Fruit fly (Drosophila melanogaster) whole organism: ENCODE data around the gene Mct1.
A peak's percentile ranks its signal among the peaks of the same experiment; 100 is the strongest.

Experiments used
- CG8478 ChIP-seq: fragments of >200 bp; optimal IDR thresholded peaks from 2 replicates; lab custom pipeline; 2018; ENCODE audit warnings: inconsistent platforms
- Dll ChIP-seq: fragments of >200 bp; optimal IDR thresholded peaks from 2 replicates; lab custom pipeline; 2017
- EcR ChIP-seq, 2 experiments: fragments of >200 bp; optimal IDR thresholded peaks; 2 replicates each; lab custom pipeline; 2017; ENCODE audit warnings: missing biosample characterization in 2 of 2, missing genetic modification characterization in 2 of 2, missing genetic modification reagents in 2 of 2
- pan ChIP-seq: fragments of >200 bp; optimal IDR thresholded peaks from 2 replicates; lab custom pipeline; 2017
- psq ChIP-seq: fragments of >200 bp; optimal IDR thresholded peaks from 2 replicates; lab custom pipeline; 2017
- usp ChIP-seq: fragments of >200 bp; optimal IDR thresholded peaks from 2 replicates; lab custom pipeline; 2017; ENCODE audit warnings: missing biosample characterization, missing genetic modification characterization, mixed read lengths

Gene Mct1

DNA sequence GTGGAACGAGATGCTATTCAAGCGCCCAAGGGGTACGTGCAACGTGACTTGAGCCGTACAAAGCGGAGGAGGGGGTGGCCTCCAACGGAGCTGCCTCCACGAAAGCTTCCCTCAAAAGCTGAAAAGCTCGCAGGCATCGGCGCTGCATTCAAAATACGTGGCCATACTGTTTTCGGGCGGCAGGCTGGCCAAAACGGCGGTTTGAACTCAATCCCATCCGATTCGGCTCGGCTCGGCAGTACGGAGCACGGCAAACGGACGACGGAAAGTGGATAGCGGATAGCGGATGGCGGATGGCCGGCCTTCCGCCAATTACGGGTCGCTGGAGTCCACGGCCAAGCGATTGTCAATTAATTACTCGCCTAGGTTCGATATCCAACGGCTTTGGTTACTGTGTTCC, at the start of gene Mct1:
Mct1 (plus strand) TSS at position 301 of the 400 bp plus-strand sequence.
- TF ChIP-seq Dll: no peak
- TF ChIP-seq psq (lab: Kevin White, UChicago): no peak
- TF ChIP-seq EcR (GFP tag; optimal IDR thresholded peaks at IDR 0.05; lab: Kevin White, UChicago): no peak
- TF ChIP-seq CG8478 (lab: Kevin White, UChicago): no peak

DNA sequence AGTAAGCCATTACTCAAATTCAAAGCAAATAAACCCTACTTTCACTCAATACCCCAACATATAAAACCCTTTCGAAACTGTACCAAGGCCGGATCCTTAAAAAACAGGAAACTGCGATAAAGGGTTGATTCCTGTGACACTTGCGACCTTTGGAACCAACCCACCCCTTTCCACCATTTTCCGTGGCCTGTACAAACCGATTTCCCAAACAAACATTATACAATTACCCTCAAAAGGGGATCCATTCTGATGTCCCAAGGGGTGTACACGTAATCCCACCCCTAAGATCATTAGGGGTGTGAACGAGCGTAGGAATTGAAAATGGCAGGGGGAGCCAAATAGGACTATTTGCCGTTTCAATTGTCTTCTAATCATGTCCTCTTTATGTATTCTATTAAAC, 49.4 kb upstream of the Mct1 start:
- TF ChIP-seq pan (no peak), Dll (no peak), CG8478 (lab: Kevin White, UChicago) (no peak), EcR (GFP tag; optimal IDR thresholded peaks at IDR 0.05; lab: Kevin White, UChicago) (no peak), psq (lab: Kevin White, UChicago) (no peak)

DNA sequence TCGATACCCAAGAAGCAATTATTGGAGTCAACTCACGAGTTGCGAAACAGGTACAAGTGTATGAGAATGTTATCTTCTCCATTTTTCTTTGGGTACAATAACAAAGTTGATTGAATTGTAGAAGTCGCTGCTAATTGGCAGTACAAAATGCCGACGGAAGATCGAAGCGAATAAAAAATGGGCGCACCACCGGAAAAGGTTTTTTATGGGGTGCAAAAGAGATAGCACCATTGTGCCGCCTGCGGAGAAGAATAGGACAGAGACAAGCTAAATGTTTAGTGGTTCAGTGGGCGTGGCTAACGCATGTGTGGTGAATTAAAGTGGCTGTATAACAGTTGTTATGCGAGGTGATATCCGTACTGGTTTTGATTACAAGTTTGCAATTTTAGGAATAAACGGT, 48.5 kb upstream of the Mct1 start:
- TF ChIP-seq EcR (GFP tag; optimal IDR thresholded peaks at IDR 0.05; lab: Kevin White, UChicago) (no peak), CG8478 (lab: Kevin White, UChicago) (peak; percentile 39)

DNA sequence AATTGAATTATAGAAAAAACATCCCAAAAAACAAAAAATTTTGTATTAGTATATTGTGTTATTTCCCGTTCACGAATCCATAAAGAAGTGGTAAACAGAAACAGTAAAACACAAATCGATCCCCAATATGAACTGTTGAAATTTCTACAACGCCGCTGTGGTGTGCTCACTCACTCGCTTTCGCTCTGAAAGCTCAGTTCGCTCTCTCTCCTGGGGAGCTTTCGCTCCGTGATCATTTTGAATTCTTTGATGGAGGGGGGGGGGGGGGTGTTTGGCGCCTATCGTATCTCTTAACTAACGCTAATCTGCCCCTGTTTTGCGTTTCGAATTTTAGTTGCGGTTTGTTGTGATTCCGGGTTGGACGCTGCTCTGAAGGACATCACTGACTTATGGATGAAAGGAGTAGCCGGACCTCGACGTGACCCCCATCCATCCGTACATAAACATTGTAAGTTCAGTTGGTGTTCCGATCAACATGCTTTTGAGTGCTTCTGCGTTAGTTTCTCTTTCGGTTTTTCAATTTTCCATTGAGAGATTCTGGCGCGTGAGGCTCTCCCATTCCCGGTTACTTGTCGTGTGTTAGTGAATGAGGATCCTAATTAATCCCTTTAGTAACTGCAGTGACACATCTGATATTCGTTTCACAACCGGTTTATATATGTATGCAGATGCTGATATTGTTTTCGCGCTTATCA, 47.7 kb upstream of the Mct1 start, which contains the start of gene D2hgdh:
D2hgdh (plus strand) TSS at position 331 of the 695 bp plus-strand sequence.
- TF ChIP-seq psq (lab: Kevin White, UChicago) (no peak), Dll (peak; percentile 64)

DNA sequence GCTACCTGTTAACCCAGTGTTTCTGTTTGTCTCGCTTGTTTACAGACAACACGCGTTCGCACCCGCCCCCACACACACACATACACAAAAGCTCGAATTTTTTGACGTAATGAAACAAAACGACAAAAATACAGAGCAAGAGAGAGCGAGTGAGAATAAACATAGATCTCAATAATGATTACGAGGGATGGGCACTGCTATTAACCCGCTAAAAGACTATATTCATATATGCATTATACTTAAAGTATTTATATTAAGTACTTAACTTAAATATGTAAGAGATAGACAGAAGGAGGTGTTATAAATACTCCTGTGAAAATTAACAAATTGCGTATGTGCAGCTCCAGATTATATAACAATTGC, 47.2 kb upstream of the Mct1 start:
- TF ChIP-seq usp (GFP tag; lab: Kevin White, UChicago): no peak
- TF ChIP-seq pan: no peak
- no peak for TF ChIP-seq psq (lab: Kevin White, UChicago)
- no peak for TF ChIP-seq EcR (GFP tag; optimal IDR thresholded peaks at IDR 0.05; lab: Kevin White, UChicago)
- no peak for TF ChIP-seq Dll
- TF ChIP-seq CG8478 (lab: Kevin White, UChicago): no peak

DNA sequence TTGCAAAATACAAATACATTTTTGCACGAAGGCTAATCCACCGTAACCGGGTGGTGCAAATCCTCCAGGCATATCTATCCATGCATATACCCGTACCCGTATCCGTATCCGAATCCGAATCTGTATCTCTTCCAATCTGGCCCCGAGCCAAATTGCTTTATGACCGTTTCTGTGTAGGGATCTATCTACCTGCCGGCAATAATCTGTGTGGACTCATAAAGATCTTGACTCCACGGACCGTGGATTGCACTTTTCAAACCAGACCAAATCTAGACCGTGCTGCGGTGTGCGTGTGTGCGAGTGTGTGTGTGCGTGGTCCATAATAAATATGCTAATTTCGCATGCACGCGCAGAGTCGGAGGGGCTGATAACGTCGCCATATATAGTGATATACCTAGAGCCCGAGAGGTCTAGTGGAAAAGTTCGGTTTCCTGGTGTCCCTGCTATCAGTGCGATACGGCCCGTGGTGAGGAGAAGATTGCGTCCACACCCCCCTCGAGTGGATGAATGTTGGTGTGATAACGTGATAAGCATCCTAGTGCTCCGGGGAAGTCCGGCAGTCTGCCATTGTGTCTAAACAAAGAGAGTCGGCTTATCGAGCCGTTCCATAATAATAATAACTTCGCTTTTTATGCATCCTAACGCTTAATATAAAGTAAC, 46.6 kb upstream of the Mct1 start:
- TF ChIP-seq pan: no peak
- no peak for TF ChIP-seq usp (GFP tag; lab: Kevin White, UChicago)
- TF ChIP-seq Dll: no peak
- TF ChIP-seq CG8478 (lab: Kevin White, UChicago): no peak
- TF ChIP-seq psq (lab: Kevin White, UChicago): no peak
- TF ChIP-seq EcR (GFP tag; optimal IDR thresholded peaks at IDR 0.05; lab: Kevin White, UChicago): no peak

DNA sequence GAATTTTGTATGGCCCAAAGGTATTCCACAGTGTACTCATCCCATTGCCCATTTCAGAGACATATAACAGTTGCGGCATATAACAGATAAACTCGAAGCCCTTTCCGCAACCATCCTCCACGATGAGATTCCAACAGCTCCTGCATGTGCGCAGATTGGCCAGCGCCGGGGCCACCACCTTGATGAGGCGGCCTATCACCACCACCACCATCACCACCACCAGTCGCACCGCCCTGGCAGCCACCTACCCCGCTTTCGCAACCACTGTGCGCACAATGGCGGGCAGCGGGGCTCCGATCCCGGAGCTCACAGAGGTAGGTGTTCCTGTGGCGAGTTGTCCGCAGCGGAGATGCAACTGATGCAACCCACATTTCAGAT, 46.1 kb upstream of the Mct1 start:
- TF ChIP-seq usp (GFP tag; lab: Kevin White, UChicago): no peak
- no peak for TF ChIP-seq Dll
- no peak for TF ChIP-seq pan
- no peak for TF ChIP-seq EcR (GFP tag; optimal IDR thresholded peaks at IDR 0.05; lab: Kevin White, UChicago)
- TF ChIP-seq psq (lab: Kevin White, UChicago): no peak
- TF ChIP-seq CG8478 (lab: Kevin White, UChicago): no peak

DNA sequence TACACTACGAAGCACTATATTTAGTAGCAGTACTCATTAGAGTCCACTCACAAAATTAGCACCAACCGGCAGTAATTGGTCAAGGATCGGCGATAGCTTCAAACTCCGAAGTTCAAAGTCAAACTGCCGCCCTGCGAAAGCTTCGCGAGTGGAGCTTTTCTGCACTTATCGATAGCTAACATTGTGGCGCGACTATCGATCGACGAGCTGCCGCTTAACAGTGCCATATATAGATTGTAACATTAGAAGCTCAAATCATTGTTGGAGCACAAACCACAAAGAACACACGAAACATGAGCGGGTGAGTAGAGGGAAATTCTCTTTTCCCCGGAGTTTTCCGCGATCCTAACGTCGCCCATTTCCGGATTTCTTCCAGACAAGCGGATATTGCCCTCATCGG, 43.9 kb upstream of the Mct1 start, which contains the start of gene Pgd:
Pgd (plus strand) TSS at position 23 of the 400 bp plus-strand sequence.
- TF ChIP-seq EcR (GFP tag; optimal IDR thresholded peaks at IDR 0.05; lab: Kevin White, UChicago): no peak
- no peak for TF ChIP-seq Dll
- TF ChIP-seq CG8478 (lab: Kevin White, UChicago): no peak
- TF ChIP-seq pan: no peak
- TF ChIP-seq psq (lab: Kevin White, UChicago): no peak
- TF ChIP-seq usp (GFP tag; lab: Kevin White, UChicago): no peak

DNA sequence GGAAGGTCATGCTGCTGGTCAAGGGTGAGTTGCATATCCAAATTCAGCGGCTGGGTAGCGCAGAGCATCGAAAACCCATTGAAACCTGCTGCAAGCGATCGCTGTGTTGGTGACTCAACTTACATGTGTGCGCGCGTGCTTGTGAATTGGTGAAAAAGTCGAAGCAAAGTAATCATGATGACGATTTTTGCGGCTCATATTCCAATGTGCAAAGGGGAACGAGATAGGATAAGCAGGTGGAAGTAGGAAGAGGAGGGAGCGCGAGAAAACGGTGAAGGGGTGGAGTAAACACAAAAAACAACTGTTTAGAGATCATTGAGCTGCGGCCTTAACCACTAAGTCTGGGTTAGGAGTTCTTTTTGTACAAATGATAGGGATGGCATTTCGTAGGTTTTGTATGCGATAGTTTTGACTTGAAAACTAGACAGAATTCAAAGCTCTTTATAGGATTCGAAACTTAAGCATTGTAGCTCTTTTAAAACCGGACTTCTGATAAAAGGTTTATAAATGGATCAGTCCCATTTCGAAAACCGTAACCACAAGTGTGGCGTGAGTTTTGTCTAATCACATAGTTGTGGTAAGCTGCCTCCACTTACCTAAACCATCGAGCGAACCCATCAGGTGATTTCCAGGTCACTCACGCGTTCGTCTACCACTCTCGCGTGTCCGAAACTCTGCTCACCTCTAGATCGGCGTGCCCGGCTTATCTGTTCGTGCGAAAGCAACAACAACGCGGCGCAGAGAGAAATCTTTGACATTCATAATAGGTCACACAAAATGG, 43.1 kb upstream of the Mct1 start:
- TF ChIP-seq Dll: no peak
- TF ChIP-seq CG8478 (lab: Kevin White, UChicago): no peak

DNA sequence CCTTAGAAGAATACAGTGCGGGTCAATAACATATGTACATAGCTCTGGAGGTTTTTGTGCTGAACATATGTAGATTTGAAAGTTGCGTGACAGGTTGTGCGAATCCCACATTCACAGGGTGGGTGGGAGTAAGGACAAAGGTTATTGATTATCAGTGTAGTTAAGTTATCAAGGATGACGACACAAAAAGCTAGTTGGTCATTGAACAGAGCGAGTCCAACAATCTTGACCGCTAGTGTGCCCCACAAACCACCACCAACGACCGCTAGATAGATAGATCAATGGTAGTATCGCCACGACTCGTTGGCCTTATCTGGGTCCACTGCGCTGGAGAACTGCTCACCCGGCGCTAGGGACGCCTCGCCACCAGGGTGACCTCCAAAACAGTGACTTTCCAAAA, 42.4 kb upstream of the Mct1 start:
- no peak for TF ChIP-seq pan
- no peak for TF ChIP-seq EcR (GFP tag; optimal IDR thresholded peaks at IDR 0.05; lab: Kevin White, UChicago)
- no peak for TF ChIP-seq usp (GFP tag; lab: Kevin White, UChicago)
- no peak for TF ChIP-seq Dll
- TF ChIP-seq psq (lab: Kevin White, UChicago): no peak
- TF ChIP-seq CG8478 (lab: Kevin White, UChicago): no peak

DNA sequence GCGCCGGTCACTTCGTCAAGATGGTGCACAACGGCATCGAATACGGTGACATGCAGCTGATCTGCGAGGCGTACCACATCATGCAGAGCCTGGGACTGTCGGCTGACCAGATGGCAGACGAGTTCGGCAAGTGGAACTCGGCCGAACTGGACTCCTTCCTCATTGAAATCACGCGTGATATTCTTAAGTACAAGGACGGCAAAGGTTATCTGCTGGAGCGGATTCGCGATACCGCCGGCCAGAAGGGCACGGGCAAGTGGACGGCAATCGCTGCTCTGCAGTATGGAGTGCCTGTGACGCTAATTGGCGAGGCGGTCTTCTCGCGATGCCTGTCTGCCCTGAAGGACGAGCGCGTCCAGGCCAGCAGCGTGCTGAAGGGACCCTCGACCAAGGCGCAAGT, 41.5 kb upstream of the Mct1 start:
- TF ChIP-seq psq (lab: Kevin White, UChicago) (no peak), EcR (GFP tag; optimal IDR thresholded peaks at IDR 0.05; lab: Kevin White, UChicago) (no peak), usp (GFP tag; lab: Kevin White, UChicago) (no peak), Dll (no peak), pan (no peak), CG8478 (lab: Kevin White, UChicago) (no peak)

DNA sequence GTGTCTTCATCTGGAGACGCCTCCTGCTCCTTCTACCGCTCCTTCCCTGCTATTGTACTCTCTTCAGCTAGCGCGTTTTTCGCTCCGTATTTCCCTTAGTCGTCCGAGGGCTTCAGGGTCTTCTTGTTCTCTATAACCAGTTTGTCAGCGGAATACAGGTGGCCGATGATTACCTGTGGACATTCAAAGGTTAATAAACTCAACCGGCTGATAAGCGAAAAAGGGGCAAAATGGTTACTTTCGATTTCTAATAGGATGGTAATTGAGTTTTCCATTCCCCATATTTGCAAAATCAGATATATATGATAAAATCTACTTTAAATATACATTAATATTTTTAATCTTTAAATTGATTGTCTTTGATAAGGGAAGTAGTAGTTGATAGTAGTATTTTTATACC, 40.3 kb upstream of the Mct1 start:
- TF ChIP-seq CG8478 (lab: Kevin White, UChicago): no peak
- no peak for TF ChIP-seq usp (GFP tag; lab: Kevin White, UChicago)
